Worm (Caenorhabditis elegans): Measurements from ENCODE around the gene pitr-6.
A peak's percentile ranks its signal among the peaks of the same experiment; 100 is the strongest.

The pitr-6 gene

ce11 chrII:12459422-12459821 lies 14.3 kb downstream of the pitr-6 start, which contains the start of gene tag-281 (continued):
- TF ChIP-seq rbr-2 (tag; optimal IDR thresholded peaks at IDR 0.05) (peak; percentile 52), ceh-20 (GFP tag; IDR thresholded peaks at IDR 0.05) (no peak), mdt-29 (GFP tag; IDR thresholded peaks at IDR 0.05) (no peak), ZK546.5 (tag; optimal IDR thresholded peaks at IDR 0.05) (no peak), fkh-10 (GFP tag; optimal IDR thresholded peaks at IDR 0.05) (peak; percentile 21), tra-1 (GFP tag; IDR thresholded peaks at IDR 0.05) (no peak), ces-1 (GFP tag; optimal IDR thresholded peaks at IDR 0.05) (no peak), lin-38 (GFP tag; IDR thresholded peaks at IDR 0.05) (peak; percentile 99), F26F4.8 (GFP tag; conservative IDR thresholded peaks at IDR 0.05) (no peak), zip-11 (GFP tag; IDR thresholded peaks at IDR 0.05) (no peak), lin-39 (tag; optimal IDR thresholded peaks at IDR 0.05) (no peak), Y75B8A.6 (GFP tag; IDR thresholded peaks at IDR 0.05) (no peak), nhr-42 (GFP tag; IDR thresholded peaks at IDR 0.05) (no peak), spr-1 (tag; optimal IDR thresholded peaks at IDR 0.05) (no peak), lin-13 (GFP tag; optimal IDR thresholded peaks at IDR 0.05) (peak; percentile 66), ztf-7 (tag; optimal IDR thresholded peaks at IDR 0.05) (no peak), ctbp-1 (GFP tag; IDR thresholded peaks at IDR 0.05) (no peak), lin-15B (tag; optimal IDR thresholded peaks at IDR 0.05) (peak; percentile 43), dve-1 (tag; optimal IDR thresholded peaks at IDR 0.05; ENCODE audit: insufficient read depth) (no peak), set-16 (GFP tag; IDR thresholded peaks at IDR 0.05) (no peak), duxl-1 (tag; optimal IDR thresholded peaks at IDR 0.05; ENCODE audit: poor library complexity) (no peak), hlh-11 (tag; optimal IDR thresholded peaks at IDR 0.05) (peak; percentile 49), lin-1 (GFP tag; IDR thresholded peaks at IDR 0.05) (no peak), php-3 (GFP tag; IDR thresholded peaks at IDR 0.05) (no peak), D1046.2 (GFP tag; IDR thresholded peaks at IDR 0.05) (no peak), hif-1 (tag; optimal IDR thresholded peaks at IDR 0.05) (peak in 1 of 2 experiments; percentile 59), F10B5.3 (tag; optimal IDR thresholded peaks at IDR 0.05) (no peak), T26A8.4 (GFP tag; IDR thresholded peaks at IDR 0.05) (peak; percentile 41; the same call in 1 of the 2 replicates), lim-7 (GFP tag; IDR thresholded peaks at IDR 0.05) (no peak), nhr-11 (tag; optimal IDR thresholded peaks at IDR 0.05) (peak; percentile 24)

ce11 chrII:12460602-12461453 lies 15.7 kb downstream of the pitr-6 start, which contains the start of gene tag-280:
Gene tag-280 (plus strand): TSS chrII:12460652.
- no peak for TF ChIP-seq hlh-30 (tag; optimal IDR thresholded peaks at IDR 0.05; ENCODE audit: insufficient read depth)
- 0 out of 2 replicates have a peak, but pooled peaks have one; percentile 11 for TF ChIP-seq Y48G9A.11 (GFP tag; IDR thresholded peaks at IDR 0.05)
- peak in 1 of 2 experiments; percentile 74 for TF ChIP-seq unc-62 (GFP tag; optimal IDR thresholded peaks at IDR 0.05 in 1 of 2)
- TF ChIP-seq unc-62 (tag; optimal IDR thresholded peaks at IDR 0.05): no peak
- peak; percentile 31; the same call in 1 of the 2 replicates for TF ChIP-seq lin-38 (GFP tag; IDR thresholded peaks at IDR 0.05)
- no peak for TF ChIP-seq sdz-12 (GFP tag; optimal IDR thresholded peaks at IDR 0.05)

ce11 chrII:12462244-12462643 lies 17.1 kb downstream of the pitr-6 start, which contains the start of gene F15A4.2:
Gene F15A4.2 (plus strand): TSS chrII:12462544.
- TF ChIP-seq nhr-48 (tag; optimal IDR thresholded peaks at IDR 0.05) (no peak), lir-3 (tag; optimal IDR thresholded peaks at IDR 0.05) (no peak), ceh-32 (tag; optimal IDR thresholded peaks at IDR 0.05; ENCODE audit: poor library complexity) (no peak), nhr-237 (tag; optimal IDR thresholded peaks at IDR 0.05) (no peak), mxl-2 (GFP tag; conservative IDR thresholded peaks at IDR 0.05) (no peak), nhr-28 (tag; optimal IDR thresholded peaks at IDR 0.05) (no peak), F44E2.7 (GFP tag; IDR thresholded peaks at IDR 0.05) (no peak), vab-7 (GFP tag; IDR thresholded peaks at IDR 0.05) (no peak), attf-4 (tag; optimal IDR thresholded peaks at IDR 0.05) (no peak), mes-2 (tag; optimal IDR thresholded peaks at IDR 0.05; ENCODE audit: poor library complexity, severe bottlenecking) (no peak), R02D3.7 (tag; optimal IDR thresholded peaks at IDR 0.05) (no peak)

Data from whole organism, L4 larva.